Worm (Caenorhabditis elegans) whole organism, young adult: ENCODE measurements around the gene nas-29.

Source experiments
- B0035.1 ChIP-seq: sonication (generic microtip); optimal IDR thresholded peaks from 2 replicates; lab custom pipeline; 2016; ENCODE audit warnings: missing genetic modification characterization, mild to moderate bottlenecking, missing compliant biosample characterization, missing genotype, missing genetic modification reagents
- B0336.3 ChIP-seq: fragments of 200-800 bp; sonication (Bioruptor generic); IDR thresholded peaks from 2 replicates; pipeline ENCODE4 v1.3.6; 2022; ENCODE audit warnings: missing genetic modification characterization, missing compliant biosample characterization
- C06A6.2 ChIP-seq: fragments of 200-800 bp; sonication (Bioruptor generic); conservative IDR thresholded peaks from 2 replicates; pipeline ENCODE4 v1.3.6; 2022; ENCODE audit warnings: missing genetic modification characterization, missing compliant biosample characterization
- C17E4.6 ChIP-seq: fragments of 200-800 bp; sonication (Bioruptor generic); IDR thresholded peaks from 2 replicates; pipeline ENCODE4 v1.3.6; 2022; ENCODE audit warnings: missing genetic modification reagents, missing genetic modification characterization, missing compliant biosample characterization
- F10E7.11 ChIP-seq: sonication (generic microtip); optimal IDR thresholded peaks from 2 replicates; lab custom pipeline; 2017; ENCODE audit warnings: mild to moderate bottlenecking, missing genetic modification characterization, moderate library complexity, missing compliant biosample characterization
- F39B2.1 ChIP-seq: fragments of 200-800 bp; sonication (Bioruptor generic); IDR thresholded peaks from 2 replicates; pipeline ENCODE4 v1.3.6; 2022; ENCODE audit warnings: missing genetic modification reagents, missing genetic modification characterization, missing compliant biosample characterization
- F52B5.7 ChIP-seq: sonication (generic microtip); optimal IDR thresholded peaks from 2 replicates; lab custom pipeline; 2016; ENCODE audit warnings: mild to moderate bottlenecking, missing genetic modification characterization, missing compliant biosample characterization
- F57C9.4 ChIP-seq: sonication (generic microtip); optimal IDR thresholded peaks from 2 replicates; lab custom pipeline; 2017; ENCODE audit warnings: mild to moderate bottlenecking, missing genetic modification characterization, missing compliant biosample characterization
- Y53F4B.3 ChIP-seq: fragments of 200-800 bp; sonication (Bioruptor generic); IDR thresholded peaks from 2 replicates; pipeline ENCODE4 v1.3.6; 2022; ENCODE audit warnings: missing genetic modification reagents, missing genetic modification characterization, missing compliant biosample characterization
- Y95B8A.8 ChIP-seq: fragments of 200-800 bp; sonication (Bioruptor generic); IDR thresholded peaks from 2 replicates; pipeline ENCODE4 v1.3.6; 2022; ENCODE audit warnings: missing genetic modification reagents, missing genetic modification characterization, missing compliant biosample characterization
- ZK185.1 ChIP-seq: sonication (generic microtip); optimal IDR thresholded peaks from 2 replicates; lab custom pipeline; 2016; ENCODE audit warnings: mild to moderate bottlenecking, missing genetic modification characterization, missing compliant biosample characterization; ENCODE audit not compliant: poor library complexity, severe bottlenecking
- attf-5 ChIP-seq: fragments of 200-800 bp; sonication (Bioruptor generic); optimal IDR thresholded peaks from 2 replicates; lab custom pipeline; 2018; ENCODE audit warnings: mild to moderate bottlenecking, missing genetic modification characterization, missing compliant biosample characterization
- bed-1 ChIP-seq: fragments of 200-800 bp; sonication (Bioruptor generic); IDR thresholded peaks from 2 replicates; pipeline ENCODE4 v1.3.6; 2022; ENCODE audit warnings: missing genetic modification reagents, missing genetic modification characterization, missing compliant biosample characterization
- bed-2 ChIP-seq: fragments of 200-800 bp; sonication (Bioruptor generic); IDR thresholded peaks from 2 replicates; pipeline ENCODE4 v1.3.6; 2022; ENCODE audit warnings: missing genetic modification reagents, missing genetic modification characterization, missing compliant biosample characterization
- ccch-3 ChIP-seq: fragments of 200-800 bp; sonication (Bioruptor generic); optimal IDR thresholded peaks from 2 replicates; lab custom pipeline; 2018; ENCODE audit warnings: mild to moderate bottlenecking, missing genetic modification characterization, missing compliant biosample characterization
- ceh-100 ChIP-seq: fragments of 200-800 bp; sonication (Bioruptor generic); IDR thresholded peaks from 2 replicates; pipeline ENCODE4 v1.3.6; 2022; ENCODE audit warnings: missing genetic modification reagents, missing genetic modification characterization, missing compliant biosample characterization
- ceh-27 ChIP-seq: fragments of 200-800 bp; sonication (Bioruptor generic); optimal IDR thresholded peaks from 2 replicates; lab custom pipeline; 2018; ENCODE audit warnings: mild to moderate bottlenecking, missing genetic modification characterization, moderate library complexity, missing compliant biosample characterization
- ceh-79 ChIP-seq: sonication (generic microtip); optimal IDR thresholded peaks from 2 replicates; lab custom pipeline; 2017; ENCODE audit warnings: mild to moderate bottlenecking, missing genetic modification characterization, missing compliant biosample characterization
- chd-7 ChIP-seq: sonication (generic microtip); optimal IDR thresholded peaks from 2 replicates; lab custom pipeline; 2016; ENCODE audit warnings: mild to moderate bottlenecking, missing genetic modification characterization, moderate library complexity, missing compliant biosample characterization
- die-1 ChIP-seq: sonication (generic microtip); optimal IDR thresholded peaks from 2 replicates; lab custom pipeline; 2016; ENCODE audit warnings: missing genotype, mild to moderate bottlenecking, missing genetic modification characterization, missing compliant biosample characterization
- dpl-1 ChIP-seq: fragments of 150-350 bp; optimal IDR thresholded peaks from 2 replicates; lab custom pipeline; 2014; ENCODE audit warnings: missing biosample characterization, missing genetic modification reagents, missing genetic modification characterization
- efl-1 ChIP-seq: fragments of 150-350 bp; optimal IDR thresholded peaks from 2 replicates; lab custom pipeline; 2014; ENCODE audit warnings: missing biosample characterization, missing genetic modification reagents, missing genetic modification characterization
- egl-18 ChIP-seq: fragments of 200-800 bp; sonication (Bioruptor generic); IDR thresholded peaks from 2 replicates; pipeline ENCODE4 v1.3.6; 2022; ENCODE audit warnings: missing genetic modification reagents, missing genetic modification characterization, missing compliant biosample characterization
- lag-1 ChIP-seq: fragments of 200-800 bp; sonication (Bioruptor generic); IDR thresholded peaks from 2 replicates; pipeline ENCODE4 v1.3.6; 2022; ENCODE audit warnings: missing genetic modification reagents, missing genetic modification characterization, missing compliant biosample characterization
- let-526 ChIP-seq: fragments of 200-800 bp; sonication (Bioruptor generic); IDR thresholded peaks from 2 replicates; pipeline ENCODE4 v1.3.6; 2022; ENCODE audit warnings: missing genetic modification reagents, missing genetic modification characterization, missing compliant biosample characterization
- let-607 ChIP-seq, 2 experiments: fragments of 200-800 bp in 1 of 2; sonication (Bioruptor generic) in 1 of 2; sonication (generic microtip) in 1 of 2; optimal IDR thresholded peaks; 2 replicates each; lab custom pipeline; 2016 to 2018; ENCODE audit warnings: mild to moderate bottlenecking in 2 of 2, missing compliant biosample characterization in 2 of 2, missing genetic modification characterization in 2 of 2, moderate library complexity in 2 of 2, missing genotype in 1 of 2
- lin-35 ChIP-seq, 3 experiments: fragments of 150-350 bp in 2 of 3; sonication (generic microtip) in 1 of 3; optimal IDR thresholded peaks; 2 replicates each; lab custom pipeline; 2014 to 2018; ENCODE audit warnings: missing biosample characterization in 3 of 3, missing genetic modification characterization in 3 of 3, missing genetic modification reagents in 3 of 3
- madf-3 ChIP-seq: fragments of 200-800 bp; sonication (Bioruptor generic); IDR thresholded peaks from 2 replicates; pipeline ENCODE4 v1.3.6; 2022; ENCODE audit warnings: missing genetic modification reagents, missing genetic modification characterization, missing compliant biosample characterization
- madf-6 ChIP-seq: fragments of 200-800 bp; sonication (Bioruptor generic); IDR thresholded peaks from 2 replicates; pipeline ENCODE4 v1.3.6; 2022; ENCODE audit warnings: missing genetic modification reagents, missing genetic modification characterization, missing compliant biosample characterization
- mel-28 ChIP-seq: sonication (generic microtip); optimal IDR thresholded peaks from 2 replicates; lab custom pipeline; 2016; ENCODE audit warnings: borderline replicate concordance, mild to moderate bottlenecking, missing genetic modification characterization, missing compliant biosample characterization
- mxl-1 ChIP-seq: sonication (generic microtip); optimal IDR thresholded peaks from 2 replicates; lab custom pipeline; 2016; ENCODE audit warnings: missing genetic modification characterization, missing compliant biosample characterization
- nhr-120 ChIP-seq: fragments of 200-800 bp; sonication (Bioruptor generic); IDR thresholded peaks from 2 replicates; pipeline ENCODE4 v1.3.6; 2022; ENCODE audit warnings: missing genetic modification characterization, missing compliant biosample characterization
- pha-4 ChIP-seq: fragments of 150-350 bp; sonication (generic microtip); optimal IDR thresholded peaks from 2 replicates; lab custom pipeline; 2014; ENCODE audit warnings: missing biosample characterization, missing genetic modification reagents, missing genetic modification characterization
- rcor-1 ChIP-seq: fragments of 200-800 bp; sonication (Bioruptor generic); IDR thresholded peaks from 2 replicates; pipeline ENCODE4 v1.3.6; 2022; ENCODE audit warnings: missing genetic modification reagents, missing genetic modification characterization, missing compliant biosample characterization
- rec-8 ChIP-seq, 2 experiments: sonication (generic microtip); optimal IDR thresholded peaks; 2 replicates each; lab custom pipeline; 2016; ENCODE audit warnings: mild to moderate bottlenecking in 2 of 2, missing genetic modification characterization in 2 of 2, missing genetic modification reagents in 2 of 2, missing genotype in 2 of 2, missing biosample characterization in 1 of 2, missing compliant biosample characterization in 1 of 2, moderate library complexity in 1 of 2
- repo-1 ChIP-seq: sonication (generic microtip); optimal IDR thresholded peaks from 2 replicates; lab custom pipeline; 2017; ENCODE audit warnings: mild to moderate bottlenecking, missing genetic modification characterization, missing compliant biosample characterization
- rpc-1 ChIP-seq, 2 experiments: fragments of 150-350 bp in 1 of 2; sonication (generic microtip) in 1 of 2; optimal IDR thresholded peaks; 2 replicates each; lab custom pipeline; 2014 to 2018; ENCODE audit warnings: missing biosample characterization in 1 of 2, missing genetic modification characterization in 1 of 2, missing genetic modification reagents in 1 of 2, missing genotype in 1 of 2
- snpc-3.4 ChIP-seq: sonication (generic microtip); optimal IDR thresholded peaks from 2 replicates; lab custom pipeline; 2017; ENCODE audit warnings: missing genetic modification characterization, mild to moderate bottlenecking, missing compliant biosample characterization, antibody characterized with exemption, moderate library complexity, missing genotype, missing genetic modification reagents
- unc-62 ChIP-seq: fragments of 150-350 bp; optimal IDR thresholded peaks from 2 replicates; lab custom pipeline; 2014; ENCODE audit warnings: missing biosample characterization, missing genetic modification reagents, missing genetic modification characterization
- xnd-1 ChIP-seq: sonication (generic microtip); optimal IDR thresholded peaks from 2 replicates; lab custom pipeline; 2016; ENCODE audit warnings: missing genotype, missing genetic modification reagents, missing genetic modification characterization, missing compliant biosample characterization
- zim-3 ChIP-seq: sonication (generic microtip); optimal IDR thresholded peaks from 2 replicates; lab custom pipeline; 2017; ENCODE audit warnings: mild to moderate bottlenecking, missing genetic modification characterization, moderate library complexity, missing compliant biosample characterization
- ztf-25 ChIP-seq: fragments of 200-800 bp; sonication (Bioruptor generic); IDR thresholded peaks from 2 replicates; pipeline ENCODE4 v1.3.6; 2022; ENCODE audit warnings: missing genetic modification reagents, missing genetic modification characterization, missing compliant biosample characterization
- ztf-26 ChIP-seq: sonication (generic microtip); optimal IDR thresholded peaks from 2 replicates; lab custom pipeline; 2017; ENCODE audit warnings: missing genetic modification characterization, missing compliant biosample characterization
- ztf-3 ChIP-seq: fragments of 200-800 bp; sonication (Bioruptor generic); optimal IDR thresholded peaks from 2 replicates; lab custom pipeline; 2018; ENCODE audit warnings: mild to moderate bottlenecking, missing genetic modification characterization, missing compliant biosample characterization

Gene nas-29

DNA sequence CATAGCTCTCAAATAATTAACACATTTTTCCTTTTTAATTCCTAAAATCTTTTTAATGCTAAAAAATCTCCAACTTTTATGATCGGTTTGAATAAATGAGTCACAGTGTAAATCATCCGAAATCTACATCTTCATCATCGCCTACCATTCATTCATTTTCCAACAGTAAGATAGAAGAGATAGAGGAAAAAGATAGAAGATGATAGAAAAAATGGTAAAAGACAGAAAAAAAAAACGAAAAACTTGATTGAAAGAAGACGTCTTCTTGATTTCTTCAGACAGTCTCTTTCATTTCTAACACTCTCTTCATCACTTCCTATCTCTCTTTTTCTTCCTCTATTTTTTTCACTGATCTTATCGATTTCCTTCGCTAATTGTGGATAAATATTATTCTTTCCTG lies 38.6 kb downstream of the nas-29 start:
- TF ChIP-seq B0336.3 (no peak), let-526 (GFP tag; lab: Robert Waterston, UW) (no peak), pha-4 (no peak), mel-28 (no peak), ccch-3 (GFP tag; lab: Kevin White, UChicago) (no peak), repo-1 (tag; lab: Kevin White, UChicago) (no peak), egl-18 (GFP tag; lab: Robert Waterston, UW) (no peak), chd-7 (tag; lab: Kevin White, UChicago) (no peak), ztf-3 (GFP tag; lab: Kevin White, UChicago) (no peak), B0035.1 (tag; lab: Kevin White, UChicago) (no peak), zim-3 (tag; lab: Kevin White, UChicago) (no peak), ceh-79 (tag; lab: Kevin White, UChicago) (no peak), xnd-1 (tag; lab: Kevin White, UChicago) (no peak), attf-5 (GFP tag; lab: Kevin White, UChicago) (no peak), nhr-120 (GFP tag; lab: Robert Waterston, UW) (no peak)

DNA sequence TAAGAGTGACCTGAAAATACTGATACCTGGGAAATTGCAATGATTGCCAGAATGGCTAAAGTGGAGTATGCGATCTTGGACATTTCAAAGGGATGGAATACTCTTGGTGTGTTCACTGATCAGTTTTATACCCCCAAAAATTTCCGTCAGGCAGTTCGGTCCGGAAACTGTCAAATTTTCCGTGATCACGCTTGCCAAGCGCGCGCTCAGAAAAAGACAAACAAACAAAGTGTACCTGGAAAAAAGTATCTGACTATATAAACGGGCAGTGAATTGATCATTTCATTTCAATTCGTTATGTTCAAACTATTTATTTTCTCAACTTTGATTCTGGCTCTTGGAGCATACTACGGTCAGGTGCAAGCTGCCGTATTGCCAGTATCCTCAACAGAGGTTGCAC lies 40.1 kb downstream of the nas-29 start, which contains the start of the genes idpb-3 and idpb-1:
TSS of gene idpb-3 (minus strand) at position 101 of the 400 bp plus-strand sequence.
TSS of gene idpb-1 (plus strand) at position 284 of the 400 bp plus-strand sequence.
- TF ChIP-seq ceh-100 (GFP tag; lab: Robert Waterston, UW): no peak
- no peak for TF ChIP-seq mxl-1 (tag; lab: Kevin White, UChicago)
- TF ChIP-seq Y95B8A.8 (GFP tag; lab: Robert Waterston, UW): no peak
- no peak for TF ChIP-seq ceh-27 (GFP tag; lab: Kevin White, UChicago)
- no peak for TF ChIP-seq madf-6
- no peak for TF ChIP-seq egl-18 (GFP tag; lab: Robert Waterston, UW)
- TF ChIP-seq rcor-1 (GFP tag; lab: Robert Waterston, UW): no peak
- no peak for TF ChIP-seq F39B2.1 (GFP tag; lab: Robert Waterston, UW)

DNA sequence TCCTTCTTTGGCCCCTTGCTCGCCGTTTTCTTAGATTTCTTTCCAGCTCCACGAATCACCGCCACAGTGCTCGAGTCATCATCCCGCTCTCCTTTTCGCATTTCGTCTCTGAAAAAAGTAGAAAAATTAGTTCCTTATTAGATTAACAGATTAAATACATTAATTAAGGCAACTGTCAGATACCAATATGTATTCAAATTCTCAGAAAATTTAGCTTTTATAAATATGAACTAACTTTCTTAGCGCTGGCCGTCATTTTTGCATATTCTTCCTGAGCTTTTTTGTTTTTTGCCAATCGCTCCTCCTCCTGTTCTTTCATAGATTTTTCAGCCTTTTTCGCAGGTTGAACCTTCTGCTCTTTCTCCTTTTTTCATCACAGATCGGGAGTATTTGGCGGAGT lies 42.2 kb downstream of the nas-29 start, which contains the start of gene C04G6.6:
TSS of gene C04G6.6 (minus strand) at position 101 of the 400 bp plus-strand sequence.
- TF ChIP-seq lag-1 (GFP tag; lab: Robert Waterston, UW) (no peak), ztf-26 (tag; lab: Kevin White, UChicago) (no peak), bed-1 (GFP tag; lab: Robert Waterston, UW) (no peak), bed-2 (GFP tag; lab: Robert Waterston, UW) (no peak), snpc-3.4 (no peak), efl-1 (GFP tag; lab: Kevin White, UChicago) (no peak), C06A6.2 (GFP tag; lab: Robert Waterston, UW) (no peak)

DNA sequence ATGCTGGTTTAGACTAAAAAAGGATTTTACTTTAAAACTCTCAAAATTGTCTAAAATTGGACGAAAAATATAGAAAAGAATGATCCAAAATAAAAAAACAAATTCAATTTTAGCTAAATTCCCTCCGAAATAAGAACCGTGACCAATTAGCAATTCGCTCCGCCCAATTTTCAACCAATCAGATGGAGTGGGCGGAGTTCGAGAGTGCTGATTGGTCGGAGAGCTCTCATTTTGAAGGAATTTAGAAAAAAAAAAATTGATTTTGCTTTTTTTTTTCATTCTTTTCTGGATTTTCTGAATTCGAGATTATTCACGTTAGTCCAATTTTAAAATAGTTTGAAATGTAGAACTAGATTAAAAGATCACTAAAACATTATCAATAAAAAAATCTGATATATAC lies 42.8 kb downstream of the nas-29 start:
- TF ChIP-seq F57C9.4 (tag; lab: Kevin White, UChicago): no peak
- TF ChIP-seq rec-8 (tag; optimal IDR thresholded peaks at IDR 0.05; lab: Kevin White, UChicago): no peak
- no peak for TF ChIP-seq F10E7.11 (tag; lab: Kevin White, UChicago)
- TF ChIP-seq lin-35 (GFP tag; optimal IDR thresholded peaks at IDR 0.05; lab: Kevin White, UChicago): no peak
- no peak for TF ChIP-seq ZK185.1 (tag; lab: Kevin White, UChicago)
- no peak for TF ChIP-seq madf-3 (GFP tag; lab: Robert Waterston, UW)
- TF ChIP-seq zim-3 (tag; lab: Kevin White, UChicago): no peak
- TF ChIP-seq F52B5.7 (tag; lab: Kevin White, UChicago): no peak
- no peak for TF ChIP-seq bed-1 (GFP tag; lab: Robert Waterston, UW)
- TF ChIP-seq die-1 (tag; lab: Kevin White, UChicago): no peak
- no peak for TF ChIP-seq let-607 (tag; optimal IDR thresholded peaks at IDR 0.05; lab: Kevin White, UChicago)
- TF ChIP-seq Y53F4B.3 (GFP tag; lab: Robert Waterston, UW): no peak
- TF ChIP-seq ceh-27 (GFP tag; lab: Kevin White, UChicago): no peak
- TF ChIP-seq rpc-1 (optimal IDR thresholded peaks at IDR 0.05; lab: Kevin White, UChicago): no peak
- no peak for TF ChIP-seq rpc-1 (tag; optimal IDR thresholded peaks at IDR 0.05; lab: Kevin White, UChicago)
- no peak for TF ChIP-seq unc-62
- TF ChIP-seq ztf-25: no peak
- no peak for TF ChIP-seq dpl-1
- no peak for TF ChIP-seq xnd-1 (tag; lab: Kevin White, UChicago)
- TF ChIP-seq C17E4.6 (GFP tag; lab: Robert Waterston, UW): no peak
- TF ChIP-seq, all 124 proteins: peak for 0
